Worm (Caenorhabditis elegans) whole organism, midembryonic: ENCODE measurements around the gene fbxb-20.
"Not testable (repeated sequence)": the region's sequence is repeated elsewhere in the genome, so short reads cannot be mapped to it uniquely, and the experiment has no call there.

ENCODE experiments used
- T22C8.4 ChIP-seq: fragments of 200-800 bp; sonication (Bioruptor generic); IDR thresholded peaks from 2 replicates; pipeline ENCODE4 v1.3.6; 2022; ENCODE audit warnings: missing genetic modification characterization, missing compliant biosample characterization
- cog-1 ChIP-seq: sonication (generic microtip); optimal IDR thresholded peaks from 2 replicates; lab custom pipeline; 2016; ENCODE audit warnings: missing genetic modification characterization, missing compliant biosample characterization
- flt-1 ChIP-seq: fragments of 200-800 bp; sonication (Bioruptor generic); IDR thresholded peaks from 2 replicates; pipeline ENCODE4 v1.3.6; 2022; ENCODE audit warnings: missing genetic modification characterization, missing compliant biosample characterization
- klf-2 ChIP-seq: fragments of 200-800 bp; sonication (Bioruptor generic); conservative IDR thresholded peaks from 2 replicates; pipeline ENCODE4 v1.3.6; 2022; ENCODE audit warnings: missing genetic modification reagents, missing genetic modification characterization, missing compliant biosample characterization
- med-1 ChIP-seq: sonication (generic microtip); optimal IDR thresholded peaks from 2 replicates; lab custom pipeline; 2017; ENCODE audit warnings: missing genetic modification characterization, mild to moderate bottlenecking, missing compliant biosample characterization, antibody characterized with exemption, missing genetic modification reagents; ENCODE audit not compliant: insufficient read depth
- ref-1 ChIP-seq: fragments of 200-800 bp; sonication (Bioruptor generic); conservative IDR thresholded peaks from 2 replicates; pipeline ENCODE4 v1.3.6; 2022; ENCODE audit warnings: missing genetic modification reagents, missing genetic modification characterization, missing compliant biosample characterization
- tab-1 ChIP-seq: fragments of 200-800 bp; sonication (Bioruptor generic); IDR thresholded peaks from 2 replicates; pipeline ENCODE4 v1.3.6; 2022; ENCODE audit warnings: missing genetic modification characterization, missing compliant biosample characterization
- ztf-23 ChIP-seq: fragments of 200-800 bp; sonication (Bioruptor generic); IDR thresholded peaks from 2 replicates; pipeline ENCODE4 v1.3.6; 2022; ENCODE audit warnings: missing genetic modification reagents, missing genetic modification characterization, missing compliant biosample characterization
- ztf-29 ChIP-seq: fragments of 200-800 bp; sonication (Bioruptor generic); IDR thresholded peaks from 2 replicates; pipeline ENCODE4 v1.3.6; 2022; ENCODE audit warnings: missing genetic modification reagents, missing genetic modification characterization, missing compliant biosample characterization

fbxb-20 gene

ce11 chrII:1676088-1676487, 25.7 kb upstream of the fbxb-20 start, which contains the start of gene fbxb-17:
Gene fbxb-17, plus strand, starts transcription at chrII:1676388.
- no peak for TF ChIP-seq klf-2 (GFP tag; lab: Robert Waterston, UW)
- TF ChIP-seq ztf-29 (GFP tag; lab: Robert Waterston, UW), result no peak
- no peak for TF ChIP-seq T22C8.4 (GFP tag; lab: Robert Waterston, UW)
- TF ChIP-seq ref-1 (GFP tag; lab: Robert Waterston, UW), result no peak
- TF ChIP-seq med-1 (GFP tag; lab: Kevin White, UChicago), result no peak
- TF ChIP-seq tab-1 (GFP tag; lab: Robert Waterston, UW), result no peak
- TF ChIP-seq cog-1 (tag; lab: Kevin White, UChicago), result no peak
- TF ChIP-seq ztf-23 (GFP tag; lab: Robert Waterston, UW), result no peak
- no peak for TF ChIP-seq flt-1 (GFP tag; lab: Robert Waterston, UW)

ce11 chrII:1672673-1673072, 22.3 kb upstream of the fbxb-20 start:
- TF ChIP-seq klf-2 (GFP tag; lab: Robert Waterston, UW), result no peak
- no peak for TF ChIP-seq ztf-23 (GFP tag; lab: Robert Waterston, UW)
- TF ChIP-seq flt-1 (GFP tag; lab: Robert Waterston, UW), result no peak
- TF ChIP-seq ref-1 (GFP tag; lab: Robert Waterston, UW), result no peak
- no peak for TF ChIP-seq med-1 (GFP tag; lab: Kevin White, UChicago)
- no peak for TF ChIP-seq T22C8.4 (GFP tag; lab: Robert Waterston, UW)
- TF ChIP-seq tab-1 (GFP tag; lab: Robert Waterston, UW), result no peak
- no peak for TF ChIP-seq cog-1 (tag; lab: Kevin White, UChicago)
- no peak for TF ChIP-seq ztf-29 (GFP tag; lab: Robert Waterston, UW)

ce11 chrII:1670985-1671384, 20.6 kb upstream of the fbxb-20 start:
- TF ChIP-seq flt-1 (GFP tag; lab: Robert Waterston, UW) (no peak), ztf-23 (GFP tag; lab: Robert Waterston, UW) (no peak), med-1 (GFP tag; lab: Kevin White, UChicago) (no peak), cog-1 (tag; lab: Kevin White, UChicago) (no peak), T22C8.4 (GFP tag; lab: Robert Waterston, UW) (no peak), klf-2 (GFP tag; lab: Robert Waterston, UW) (no peak), ref-1 (GFP tag; lab: Robert Waterston, UW) (no peak), ztf-29 (GFP tag; lab: Robert Waterston, UW) (no peak)

ce11 chrII:1670260-1670879, 20.0 kb upstream of the fbxb-20 start, which contains the start of gene nhx-6:
Gene nhx-6, plus strand, starts transcription at chrII:1670829.
- TF ChIP-seq flt-1 (GFP tag; lab: Robert Waterston, UW) (no peak), ztf-23 (GFP tag; lab: Robert Waterston, UW) (no peak), tab-1 (GFP tag; lab: Robert Waterston, UW) (no peak), cog-1 (tag; lab: Kevin White, UChicago) (no peak), ref-1 (GFP tag; lab: Robert Waterston, UW) (no peak), klf-2 (GFP tag; lab: Robert Waterston, UW) (no peak), ztf-29 (GFP tag; lab: Robert Waterston, UW) (no peak), T22C8.4 (GFP tag; lab: Robert Waterston, UW) (no peak), med-1 (GFP tag; lab: Kevin White, UChicago) (no peak)

ce11 chrII:1668913-1669312, 18.5 kb upstream of the fbxb-20 start, which contains the start of gene srw-97:
Gene srw-97, minus strand, starts transcription at chrII:1669013.
- TF ChIP-seq ref-1 (GFP tag; lab: Robert Waterston, UW) (no peak), klf-2 (GFP tag; lab: Robert Waterston, UW) (no peak)

ce11 chrII:1666025-1666424, 15.6 kb upstream of the fbxb-20 start, which contains the start of gene srlf-29:
Gene srlf-29, plus strand, starts transcription at chrII:1666325.
- no peak for TF ChIP-seq ztf-23 (GFP tag; lab: Robert Waterston, UW)
- TF ChIP-seq T22C8.4 (GFP tag; lab: Robert Waterston, UW), result no peak
- TF ChIP-seq ztf-29 (GFP tag; lab: Robert Waterston, UW), result no peak
- TF ChIP-seq tab-1 (GFP tag; lab: Robert Waterston, UW), result no peak
- no peak for TF ChIP-seq cog-1 (tag; lab: Kevin White, UChicago)
- TF ChIP-seq klf-2 (GFP tag; lab: Robert Waterston, UW), result no peak
- TF ChIP-seq flt-1 (GFP tag; lab: Robert Waterston, UW), result no peak
- no peak for TF ChIP-seq ref-1 (GFP tag; lab: Robert Waterston, UW)
- TF ChIP-seq med-1 (GFP tag; lab: Kevin White, UChicago), result no peak

ce11 chrII:1663516-1663915, 13.1 kb upstream of the fbxb-20 start, which contains the start of gene duxl-1:
Gene duxl-1, plus strand, starts transcription at chrII:1663699.
- TF ChIP-seq ref-1 (GFP tag; lab: Robert Waterston, UW) (0 out of 2 replicates have a peak, but pooled peaks have one; percentile 17), ztf-23 (GFP tag; lab: Robert Waterston, UW) (no peak), ztf-29 (GFP tag; lab: Robert Waterston, UW) (no peak), tab-1 (GFP tag; lab: Robert Waterston, UW) (no peak)

- TF ChIP-seq flt-1 (GFP tag; lab: Robert Waterston, UW), result no peak
- TF ChIP-seq ztf-29 (GFP tag; lab: Robert Waterston, UW), result no peak
- TF ChIP-seq ref-1 (GFP tag; lab: Robert Waterston, UW), result no peak
- no peak for TF ChIP-seq ztf-23 (GFP tag; lab: Robert Waterston, UW)
- TF ChIP-seq klf-2 (GFP tag; lab: Robert Waterston, UW), result no peak
- TF ChIP-seq cog-1 (tag; lab: Kevin White, UChicago), result no peak
- no peak for TF ChIP-seq med-1 (GFP tag; lab: Kevin White, UChicago)
- no peak for TF ChIP-seq T22C8.4 (GFP tag; lab: Robert Waterston, UW)
- no peak for TF ChIP-seq tab-1 (GFP tag; lab: Robert Waterston, UW)
Observed at ce11 chrII:1662881-1663280, 12.5 kb upstream of the fbxb-20 start, which contains the start of gene ZC204.14. Gene ZC204.14, minus strand, starts transcription at chrII:1662949.

- TF ChIP-seq cog-1 (tag; lab: Kevin White, UChicago); flt-1 (GFP tag; lab: Robert Waterston, UW); ref-1 (GFP tag; lab: Robert Waterston, UW): not testable (repeated sequence)
Observed at ce11 chrII:1660888-1661287, 10.5 kb upstream of the fbxb-20 start, which contains the start of gene ZC204.13. Gene ZC204.13, minus strand, starts transcription at chrII:1660988.
